Fruit fly (Drosophila melanogaster) whole organism, embryonic: ENCODE results near the gene Mtp.

ENCODE experiments used
- B-H2 ChIP-seq: fragments of 200-800 bp; sonication (Bioruptor generic); optimal IDR thresholded peaks from 2 replicates; lab custom pipeline; 2018; ENCODE audit warnings: missing biosample characterization, mild to moderate bottlenecking, missing genetic modification characterization
- CG10209 ChIP-seq: fragments of 200-800 bp; sonication (Bioruptor generic); optimal IDR thresholded peaks from 3 replicates; lab custom pipeline; 2017; ENCODE audit warnings: missing biosample characterization, mild to moderate bottlenecking, missing genetic modification characterization, missing genetic modification reagents
- CG10274 ChIP-seq: fragments of 200-800 bp; sonication (Bioruptor generic); optimal IDR thresholded peaks from 3 replicates; lab custom pipeline; 2017; ENCODE audit warnings: missing biosample characterization, mild to moderate bottlenecking, missing genetic modification characterization
- CG11093 ChIP-seq: fragments of 200-800 bp; sonication (Bioruptor generic); IDR thresholded peaks from 3 replicates; pipeline ENCODE4 v1.3.6; 2022; ENCODE audit warnings: missing biosample characterization, missing genetic modification characterization
- CG12219 ChIP-seq: fragments of 200-800 bp; sonication (Bioruptor generic); optimal IDR thresholded peaks from 3 replicates; lab custom pipeline; 2018; ENCODE audit warnings: missing biosample characterization, mild to moderate bottlenecking, missing genetic modification characterization
- CG12659 ChIP-seq: fragments of 200-800 bp; sonication (Bioruptor generic); optimal IDR thresholded peaks from 3 replicates; lab custom pipeline; 2017; ENCODE audit warnings: mild to moderate bottlenecking, missing biosample characterization, missing genetic modification reagents, missing genetic modification characterization
- CG14860 ChIP-seq: fragments of 200-800 bp; sonication (Bioruptor generic); IDR thresholded peaks from 3 replicates; pipeline ENCODE4 v1.3.6; 2022; ENCODE audit warnings: missing biosample characterization, missing genetic modification characterization; ENCODE audit not compliant: partially characterized antibody
- CG15601 ChIP-seq: fragments of 200-800 bp; sonication (Bioruptor generic); optimal IDR thresholded peaks from 3 replicates; lab custom pipeline; 2019; ENCODE audit warnings: missing biosample characterization, mild to moderate bottlenecking, missing genetic modification characterization, moderate library complexity
- CG1602 ChIP-seq: fragments of 200-800 bp; sonication (Bioruptor generic); optimal IDR thresholded peaks from 3 replicates; lab custom pipeline; 2016; ENCODE audit warnings: missing biosample characterization, missing genetic modification characterization
- CG18011 ChIP-seq: fragments of 200-800 bp; sonication (Bioruptor generic); optimal IDR thresholded peaks from 2 replicates; lab custom pipeline; 2017; ENCODE audit warnings: missing biosample characterization, missing genetic modification characterization, mild to moderate bottlenecking, moderate library complexity, missing genotype
- CG18262 ChIP-seq: fragments of 200-800 bp; optimal IDR thresholded peaks from 3 replicates; lab custom pipeline; 2019; ENCODE audit warnings: missing biosample characterization, mild to moderate bottlenecking, missing genetic modification characterization, moderate library complexity
- CG1832 ChIP-seq: fragments of 200-800 bp; sonication (Bioruptor generic); optimal IDR thresholded peaks from 2 replicates; lab custom pipeline; 2017; ENCODE audit warnings: missing biosample characterization, mild to moderate bottlenecking, missing genetic modification characterization, inconsistent platforms
- CG2875 ChIP-seq: fragments of 200-800 bp; sonication (Bioruptor generic); optimal IDR thresholded peaks from 2 replicates; lab custom pipeline; 2017; ENCODE audit warnings: missing biosample characterization, mild to moderate bottlenecking, missing genetic modification characterization, missing genetic modification reagents
- CG2889 ChIP-seq: fragments of 200-800 bp; sonication (Bioruptor generic); IDR thresholded peaks from 3 replicates; pipeline ENCODE4 v1.3.6; 2022; ENCODE audit warnings: missing biosample characterization, missing genetic modification characterization
- CG30020 ChIP-seq: fragments of 200-800 bp; optimal IDR thresholded peaks from 2 replicates; lab custom pipeline; 2019; ENCODE audit warnings: missing biosample characterization, mild to moderate bottlenecking, missing genetic modification characterization, moderate library complexity
- CG30403 ChIP-seq: fragments of 200-800 bp; sonication (Bioruptor generic); optimal IDR thresholded peaks from 3 replicates; lab custom pipeline; 2016; ENCODE audit warnings: missing biosample characterization, missing genetic modification characterization
- CG4360 ChIP-seq: fragments of 200-800 bp; sonication (Bioruptor generic); IDR thresholded peaks from 2 replicates; pipeline ENCODE4 v1.3.6; 2022; ENCODE audit warnings: missing biosample characterization, missing genetic modification characterization
- CG4404 ChIP-seq: fragments of 200-800 bp; sonication (Bioruptor generic); IDR thresholded peaks from 2 replicates; pipeline ENCODE4 v1.3.6; 2022; ENCODE audit warnings: missing biosample characterization, missing genetic modification characterization
- CG6689 ChIP-seq: fragments of 200-800 bp; sonication (Bioruptor generic); IDR thresholded peaks from 2 replicates; pipeline ENCODE4 v1.3.6; 2022; ENCODE audit warnings: missing biosample characterization, missing genetic modification characterization
- CG8924 ChIP-seq: fragments of 200-800 bp; optimal IDR thresholded peaks from 3 replicates; lab custom pipeline; 2019; ENCODE audit warnings: missing biosample characterization, mild to moderate bottlenecking, missing genetic modification characterization, moderate library complexity
- CG9727 ChIP-seq: fragments of 200-800 bp; sonication (Bioruptor generic); optimal IDR thresholded peaks from 3 replicates; lab custom pipeline; 2017; ENCODE audit warnings: missing biosample characterization, mild to moderate bottlenecking, missing genetic modification characterization
- Dad ChIP-seq: fragments of 200-800 bp; sonication (Bioruptor generic); optimal IDR thresholded peaks from 3 replicates; lab custom pipeline; 2016; ENCODE audit warnings: missing biosample characterization, missing genetic modification characterization
- Ets97D ChIP-seq: fragments of 200-800 bp; sonication (Bioruptor generic); optimal IDR thresholded peaks from 3 replicates; lab custom pipeline; 2016; ENCODE audit warnings: missing biosample characterization, missing genetic modification characterization
- Hmr ChIP-seq: fragments of 200-800 bp; sonication (Bioruptor generic); optimal IDR thresholded peaks from 3 replicates; lab custom pipeline; 2017; ENCODE audit warnings: mild to moderate bottlenecking, missing biosample characterization, missing genetic modification reagents, missing genetic modification characterization
- Hmx ChIP-seq: fragments of 200-800 bp; sonication (Bioruptor generic); optimal IDR thresholded peaks from 2 replicates; lab custom pipeline; 2016; ENCODE audit warnings: missing biosample characterization, missing genetic modification characterization
- Lhr ChIP-seq: fragments of 200-800 bp; sonication (Bioruptor generic); optimal IDR thresholded peaks from 3 replicates; lab custom pipeline; 2017; ENCODE audit warnings: mild to moderate bottlenecking, missing biosample characterization, missing genetic modification reagents, missing genetic modification characterization
- Lpt ChIP-seq: fragments of >200 bp; optimal IDR thresholded peaks from 2 replicates; lab custom pipeline; 2018; ENCODE audit warnings: missing biosample characterization, missing genetic modification characterization
- Meics ChIP-seq: fragments of 200-800 bp; sonication (Bioruptor generic); optimal IDR thresholded peaks from 2 replicates; lab custom pipeline; 2017; ENCODE audit warnings: missing biosample characterization, mild to moderate bottlenecking, missing genetic modification characterization
- Neu2 ChIP-seq: fragments of 200-800 bp; sonication (Bioruptor generic); optimal IDR thresholded peaks from 3 replicates; lab custom pipeline; 2016; ENCODE audit warnings: missing biosample characterization, missing genetic modification characterization, borderline replicate concordance
- Rx ChIP-seq: fragments of 200-800 bp; sonication (Bioruptor generic); IDR thresholded peaks from 2 replicates; pipeline ENCODE4 v1.3.6; 2022; ENCODE audit warnings: missing biosample characterization, missing genetic modification characterization
- Ssrp ChIP-seq: fragments of 200-800 bp; sonication (Bioruptor generic); optimal IDR thresholded peaks from 2 replicates; lab custom pipeline; 2018; ENCODE audit warnings: missing biosample characterization, mild to moderate bottlenecking, missing genetic modification characterization, moderate library complexity
- TFAM ChIP-seq: fragments of 200-800 bp; sonication (Bioruptor generic); optimal IDR thresholded peaks from 2 replicates; lab custom pipeline; 2017; ENCODE audit warnings: missing biosample characterization, missing genetic modification characterization, inconsistent platforms
- chm ChIP-seq: fragments of 200-800 bp; sonication (Bioruptor generic); IDR thresholded peaks from 2 replicates; pipeline ENCODE4 v1.3.6; 2022; ENCODE audit warnings: missing biosample characterization, missing genetic modification characterization
- disco-r ChIP-seq: fragments of 200-800 bp; sonication (Bioruptor generic); optimal IDR thresholded peaks from 2 replicates; lab custom pipeline; 2016; ENCODE audit warnings: missing biosample characterization, missing genetic modification characterization
- dmrt11E ChIP-seq: fragments of 200-800 bp; sonication (Bioruptor generic); optimal IDR thresholded peaks from 3 replicates; lab custom pipeline; 2018; ENCODE audit warnings: missing biosample characterization, mild to moderate bottlenecking, missing genetic modification characterization, moderate library complexity
- exex ChIP-seq: fragments of 200-800 bp; sonication (Bioruptor generic); optimal IDR thresholded peaks from 4 replicates; lab custom pipeline; 2018; ENCODE audit warnings: missing biosample characterization, mild to moderate bottlenecking, missing genetic modification characterization, moderate library complexity
- fd96Cb ChIP-seq: fragments of 200-800 bp; sonication (Bioruptor generic); optimal IDR thresholded peaks from 2 replicates; lab custom pipeline; 2018; ENCODE audit warnings: missing biosample characterization, mild to moderate bottlenecking, missing genetic modification characterization, moderate library complexity
- hkb ChIP-seq, 2 experiments: fragments of 200-800 bp in 1 of 2; fragments of >200 bp in 1 of 2; sonication (Bioruptor generic) in 1 of 2; IDR thresholded peaks in 1 of 2; optimal IDR thresholded peaks in 1 of 2; 2 replicates each; pipeline versions ENCODE4 v1.3.6 to Lab custom; 2017 to 2022; ENCODE audit warnings: missing biosample characterization in 1 of 2, missing genetic modification characterization in 1 of 2
- inv ChIP-seq: fragments of 200-800 bp; sonication (Bioruptor generic); IDR thresholded peaks from 2 replicates; pipeline ENCODE4 v1.3.6; 2022; ENCODE audit warnings: missing biosample characterization, missing genetic modification characterization; ENCODE audit not compliant: partially characterized antibody
- nmo ChIP-seq: fragments of 200-800 bp; sonication (Bioruptor generic); optimal IDR thresholded peaks from 2 replicates; lab custom pipeline; 2018; ENCODE audit warnings: missing biosample characterization, mild to moderate bottlenecking, missing genetic modification characterization, moderate library complexity
- pan ChIP-seq, 4 experiments: fragments of >200 bp in 3 of 4; fragments of 200-800 bp in 1 of 4; sonication (Bioruptor generic) in 1 of 4; optimal IDR thresholded peaks in 3 of 4; IDR thresholded peaks in 1 of 4; 2 replicates each; pipeline versions ENCODE4 v1.3.6 to Lab custom; 2017 to 2022; ENCODE audit warnings: missing biosample characterization in 2 of 4, missing genetic modification characterization in 2 of 4, mixed read lengths in 1 of 4
- sens-2 ChIP-seq: fragments of 200-800 bp; sonication (Bioruptor generic); IDR thresholded peaks from 2 replicates; pipeline ENCODE4 v1.3.6; 2022; ENCODE audit warnings: missing biosample characterization, missing genetic modification characterization
- tx ChIP-seq: fragments of 200-800 bp; sonication (Bioruptor generic); optimal IDR thresholded peaks from 2 replicates; lab custom pipeline; 2016; ENCODE audit warnings: missing biosample characterization, missing genetic modification characterization
- unc-4 ChIP-seq: fragments of 200-800 bp; sonication (Bioruptor generic); IDR thresholded peaks from 2 replicates; pipeline ENCODE4 v1.3.6; 2022; ENCODE audit warnings: missing biosample characterization, missing genetic modification characterization; ENCODE audit not compliant: partially characterized antibody
- unpg ChIP-seq: fragments of 200-800 bp; sonication (Bioruptor generic); optimal IDR thresholded peaks from 3 replicates; lab custom pipeline; 2018; ENCODE audit warnings: missing biosample characterization, mild to moderate bottlenecking, missing genetic modification characterization, moderate library complexity
- wdn ChIP-seq: fragments of 200-800 bp; sonication (Bioruptor generic); IDR thresholded peaks from 2 replicates; pipeline ENCODE4 v1.3.6; 2022; ENCODE audit warnings: missing biosample characterization, missing genetic modification characterization

Gene Mtp

DNA sequence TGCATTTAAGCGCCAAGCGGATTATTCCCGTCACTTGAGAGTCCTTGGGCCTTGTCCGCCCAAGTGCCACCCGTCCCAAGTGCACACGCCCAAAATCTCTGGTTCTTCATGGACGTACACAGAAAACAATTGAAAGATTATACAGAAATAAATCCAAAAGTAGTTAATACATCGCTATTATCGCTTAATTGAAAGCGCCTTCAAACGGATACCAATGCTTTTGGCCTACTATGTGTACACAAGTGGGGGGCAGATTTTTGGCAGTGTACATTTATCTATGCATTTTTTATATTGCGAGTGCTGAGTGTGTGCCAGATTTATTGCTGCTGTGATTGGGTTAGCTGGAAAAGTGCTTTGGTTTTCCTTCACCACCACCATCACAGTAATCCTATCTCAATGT, 25.9 kb upstream of the Mtp start (continued):
- TF ChIP-seq CG18262 (tag; lab: Kevin White, UChicago) (peak; percentile 11), CG8924 (tag; lab: Kevin White, UChicago) (no peak), CG4360 (GFP tag; lab: Robert Waterston, UW) (no peak), CG30403 (peak; percentile 27), CG6689 (no peak), Hmx (GFP tag; lab: Kevin White, UChicago) (no peak), Hmr (GFP tag; lab: Kevin White, UChicago) (peak; percentile 6), exex (tag; lab: Kevin White, UChicago) (no peak), CG2889 (GFP tag; lab: Robert Waterston, UW) (no peak), sens-2 (GFP tag; lab: Robert Waterston, UW) (0 out of 2 replicates have a peak, but pooled peaks have one; percentile 14), B-H2 (no peak), CG12219 (GFP tag; lab: Kevin White, UChicago) (no peak), Meics (GFP tag; lab: Kevin White, UChicago) (no peak), Ets97D (GFP tag; lab: Kevin White, UChicago) (no peak), CG10274 (GFP tag; lab: Kevin White, UChicago) (no peak), Lhr (GFP tag; lab: Kevin White, UChicago) (no peak), CG18011 (GFP tag; lab: Kevin White, UChicago) (no peak), Dad (GFP tag; lab: Kevin White, UChicago) (no peak), wdn (0 out of 2 replicates have a peak, but pooled peaks have one; percentile 12), Rx (GFP tag; lab: Robert Waterston, UW) (no peak), unc-4 (GFP tag; lab: Robert Waterston, UW) (no peak), disco-r (GFP tag; lab: Kevin White, UChicago) (no peak), CG9727 (peak; percentile 14), CG1602 (peak; percentile 13), pan (optimal IDR thresholded peaks at IDR 0.05; lab: Kevin White, UChicago) (no peak), pan (GFP tag; optimal IDR thresholded peaks at IDR 0.05 in 1 of 2, IDR thresholded peaks at IDR 0.05 in 1 of 2) (no peak), CG15601 (tag; lab: Kevin White, UChicago) (no peak), CG11093 (GFP tag; lab: Robert Waterston, UW) (no peak), CG1832 (GFP tag; lab: Kevin White, UChicago) (no peak), nmo (GFP tag; lab: Kevin White, UChicago) (peak; percentile 12), dmrt11E (tag; lab: Kevin White, UChicago) (peak; percentile 12), TFAM (GFP tag; lab: Kevin White, UChicago) (no peak), inv (GFP tag; lab: Robert Waterston, UW) (no peak), chm (GFP tag; lab: Robert Waterston, UW) (no peak), CG14860 (GFP tag; lab: Robert Waterston, UW) (no peak), CG4404 (peak; percentile 32; the same call in 1 of the 2 replicates), tx (no peak), CG2875 (GFP tag; lab: Kevin White, UChicago) (no peak), CG12659 (GFP tag; lab: Kevin White, UChicago) (no peak), unpg (GFP tag; lab: Kevin White, UChicago) (peak; percentile 5), Ssrp (tag; lab: Kevin White, UChicago) (no peak), fd96Cb (tag; lab: Kevin White, UChicago) (peak; percentile 39), CG10209 (GFP tag; lab: Kevin White, UChicago) (no peak), hkb (optimal IDR thresholded peaks at IDR 0.05; lab: Kevin White, UChicago) (no peak), hkb (GFP tag; IDR thresholded peaks at IDR 0.05; lab: Robert Waterston, UW) (peak; percentile 48), Lpt (GFP tag; lab: Kevin White, UChicago) (no peak), CG30020 (tag; lab: Kevin White, UChicago) (no peak), Neu2 (GFP tag; lab: Kevin White, UChicago) (no peak)
